Worm (Caenorhabditis elegans) whole organism, late embryonic: ENCODE results near the gene Y76B12C.3.

Experiments
- F13H6.1 ChIP-seq: sonication (generic microtip); optimal IDR thresholded peaks from 2 replicates; lab custom pipeline; 2016; ENCODE audit warnings: missing genetic modification characterization, missing compliant biosample characterization
- ama-1 ChIP-seq: fragments of 150-350 bp; optimal IDR thresholded peaks from 2 replicates; lab custom pipeline; 2014
- ceh-18 ChIP-seq: sonication (generic microtip); optimal IDR thresholded peaks from 2 replicates; lab custom pipeline; 2016; ENCODE audit warnings: missing genetic modification characterization, missing compliant biosample characterization
- ceh-24 ChIP-seq: sonication (generic microtip); optimal IDR thresholded peaks from 2 replicates; lab custom pipeline; 2016; ENCODE audit warnings: mild to moderate bottlenecking, missing genetic modification characterization, missing compliant biosample characterization
- ceh-45 ChIP-seq: fragments of 200-800 bp; sonication (Bioruptor generic); IDR thresholded peaks from 2 replicates; pipeline ENCODE4 v1.3.6; 2022; ENCODE audit warnings: missing genetic modification reagents, missing genetic modification characterization, missing compliant biosample characterization
- elt-2 ChIP-seq: sonication (generic microtip); optimal IDR thresholded peaks from 2 replicates; lab custom pipeline; 2016; ENCODE audit warnings: missing genetic modification reagents, missing genetic modification characterization, missing compliant biosample characterization
- fkh-10 ChIP-seq: fragments of 150-350 bp; optimal IDR thresholded peaks from 2 replicates; lab custom pipeline; 2014; ENCODE audit warnings: missing biosample characterization, missing genetic modification reagents, missing genetic modification characterization
- hlh-30 ChIP-seq: sonication (generic microtip); optimal IDR thresholded peaks from 2 replicates; lab custom pipeline; 2017; ENCODE audit warnings: antibody characterized with exemption, missing genetic modification characterization, missing compliant biosample characterization; ENCODE audit not compliant: insufficient read depth
- lim-6 ChIP-seq: sonication (generic microtip); optimal IDR thresholded peaks from 2 replicates; lab custom pipeline; 2016; ENCODE audit warnings: missing genetic modification characterization, missing compliant biosample characterization
- lin-11 ChIP-seq: fragments of 200-800 bp; sonication (Bioruptor generic); optimal IDR thresholded peaks from 2 replicates; lab custom pipeline; 2018; ENCODE audit warnings: mild to moderate bottlenecking, missing genetic modification characterization, missing compliant biosample characterization
- pha-4 ChIP-seq: fragments of 150-350 bp; optimal IDR thresholded peaks from 2 replicates; lab custom pipeline; 2018; ENCODE audit warnings: missing biosample characterization, missing genetic modification reagents, missing genetic modification characterization
- ttx-3 ChIP-seq: sonication (generic microtip); optimal IDR thresholded peaks from 2 replicates; lab custom pipeline; 2016; ENCODE audit warnings: missing genetic modification reagents, missing genetic modification characterization, missing compliant biosample characterization
- unc-86 ChIP-seq: sonication (generic microtip); optimal IDR thresholded peaks from 2 replicates; lab custom pipeline; 2016; ENCODE audit warnings: missing genetic modification characterization, missing compliant biosample characterization

DNA sequence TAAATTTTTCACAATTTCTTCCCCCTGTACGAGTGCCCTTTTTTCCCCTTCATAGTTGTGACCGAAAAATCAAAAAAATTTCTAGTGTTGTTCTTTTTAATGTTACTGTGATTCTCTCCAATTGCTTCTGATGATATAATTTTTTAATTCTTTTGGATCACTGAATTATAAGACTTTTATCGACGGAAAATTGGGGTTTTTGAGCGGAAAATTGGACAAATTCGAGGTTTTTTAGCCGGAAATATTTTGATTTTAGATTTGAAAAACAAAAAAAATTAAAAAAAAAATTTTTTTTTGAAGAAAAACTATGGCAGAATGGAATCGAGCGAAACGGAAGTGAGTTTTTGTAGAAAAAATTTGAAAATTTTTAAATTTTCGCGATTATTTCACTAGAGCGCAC lies 25.6 kb upstream of the Y76B12C.3 start, which contains the start of gene tsen-54:
- TF ChIP-seq ttx-3 (no peak), lim-6 (tag; lab: Kevin White, UChicago) (no peak), elt-2 (tag; lab: Kevin White, UChicago) (no peak), fkh-10 (GFP tag; lab: Kevin White, UChicago) (no peak), pha-4 (tag; lab: Kevin White, UChicago) (no peak), ceh-18 (no peak), unc-86 (tag; lab: Kevin White, UChicago) (no peak), ama-1 (no peak), ceh-45 (no peak), F13H6.1 (tag; lab: Kevin White, UChicago) (no peak), lin-11 (tag; lab: Kevin White, UChicago) (no peak), ceh-24 (tag; lab: Kevin White, UChicago) (no peak), hlh-30 (tag; lab: Kevin White, UChicago) (no peak)
